Fruit fly (Drosophila melanogaster) whole organism, embryonic: ENCODE measurements around the gene Usp30.

Source experiments
- Abd-B ChIP-seq: fragments of 200-800 bp; sonication (Bioruptor generic); optimal IDR thresholded peaks from 2 replicates; lab custom pipeline; 2018; ENCODE audit warnings: missing biosample characterization, mild to moderate bottlenecking, missing genetic modification characterization, moderate library complexity
- Bdp1 ChIP-seq: fragments of 200-800 bp; sonication (Bioruptor generic); optimal IDR thresholded peaks from 3 replicates; lab custom pipeline; 2016; ENCODE audit warnings: missing biosample characterization, missing genetic modification characterization
- CG11093 ChIP-seq: fragments of 200-800 bp; sonication (Bioruptor generic); IDR thresholded peaks from 3 replicates; pipeline ENCODE4 v1.3.6; 2022; ENCODE audit warnings: missing biosample characterization, missing genetic modification characterization
- CG11247 ChIP-seq: fragments of 200-800 bp; sonication (Bioruptor generic); IDR thresholded peaks from 2 replicates; pipeline ENCODE4 v1.3.6; 2022; ENCODE audit warnings: missing biosample characterization, missing genetic modification characterization
- CG12155 ChIP-seq: fragments of 200-800 bp; sonication (Bioruptor generic); optimal IDR thresholded peaks from 3 replicates; lab custom pipeline; 2016; ENCODE audit warnings: missing biosample characterization, missing genetic modification characterization
- CG12219 ChIP-seq: fragments of 200-800 bp; sonication (Bioruptor generic); optimal IDR thresholded peaks from 3 replicates; lab custom pipeline; 2018; ENCODE audit warnings: missing biosample characterization, mild to moderate bottlenecking, missing genetic modification characterization
- CG12299 ChIP-seq: fragments of 200-800 bp; sonication (Bioruptor generic); optimal IDR thresholded peaks from 2 replicates; lab custom pipeline; 2018; ENCODE audit warnings: missing biosample characterization, mild to moderate bottlenecking, missing genetic modification characterization
- CG12391 ChIP-seq: fragments of 200-800 bp; sonication (Bioruptor generic); optimal IDR thresholded peaks from 3 replicates; lab custom pipeline; 2018; ENCODE audit warnings: missing biosample characterization, mild to moderate bottlenecking, missing genetic modification characterization, moderate library complexity
- CG14050 ChIP-seq: fragments of 200-800 bp; sonication (Bioruptor generic); IDR thresholded peaks from 3 replicates; pipeline ENCODE4 v1.3.6; 2022; ENCODE audit warnings: missing biosample characterization, missing genetic modification characterization
- CG15011 ChIP-seq: fragments of 200-800 bp; sonication (Bioruptor generic); optimal IDR thresholded peaks from 3 replicates; lab custom pipeline; 2018; ENCODE audit warnings: missing biosample characterization, mild to moderate bottlenecking, missing genetic modification characterization
- CG15269 ChIP-seq: fragments of 200-800 bp; sonication (Bioruptor generic); optimal IDR thresholded peaks from 2 replicates; lab custom pipeline; 2018; ENCODE audit warnings: missing biosample characterization, mild to moderate bottlenecking, missing genetic modification characterization, moderate library complexity
- CG15479 ChIP-seq: fragments of 200-800 bp; sonication (Bioruptor generic); optimal IDR thresholded peaks from 3 replicates; lab custom pipeline; 2019; ENCODE audit warnings: missing biosample characterization, mild to moderate bottlenecking, missing genetic modification characterization, moderate library complexity
- CG1603 ChIP-seq: fragments of 200-800 bp; sonication (Bioruptor generic); optimal IDR thresholded peaks from 2 replicates; lab custom pipeline; 2019; ENCODE audit warnings: missing biosample characterization, mild to moderate bottlenecking, missing genetic modification characterization, moderate library complexity
- CG1647 ChIP-seq: fragments of 200-800 bp; sonication (Bioruptor generic); optimal IDR thresholded peaks from 3 replicates; lab custom pipeline; 2016; ENCODE audit warnings: missing biosample characterization, missing genetic modification characterization
- CG17385 ChIP-seq: fragments of 200-800 bp; sonication (Bioruptor generic); optimal IDR thresholded peaks from 3 replicates; lab custom pipeline; 2018; ENCODE audit warnings: missing biosample characterization, mild to moderate bottlenecking, missing genetic modification characterization
- CG17568 ChIP-seq: fragments of 200-800 bp; sonication (Bioruptor generic); optimal IDR thresholded peaks from 2 replicates; lab custom pipeline; 2018; ENCODE audit warnings: missing biosample characterization, mild to moderate bottlenecking, missing genetic modification characterization, moderate library complexity
- CG17612 ChIP-seq: fragments of 200-800 bp; sonication (Bioruptor generic); IDR thresholded peaks from 2 replicates; pipeline ENCODE4 v1.3.6; 2022; ENCODE audit warnings: missing biosample characterization, missing genetic modification characterization
- CG2120 ChIP-seq: fragments of 200-800 bp; sonication (Bioruptor generic); optimal IDR thresholded peaks from 3 replicates; lab custom pipeline; 2016; ENCODE audit warnings: missing biosample characterization, missing genetic modification characterization
- CG4820 ChIP-seq: fragments of 200-800 bp; sonication (Bioruptor generic); optimal IDR thresholded peaks from 3 replicates; lab custom pipeline; 2016; ENCODE audit warnings: missing biosample characterization, missing genetic modification characterization
- CG8359 ChIP-seq: fragments of 200-800 bp; sonication (Bioruptor generic); optimal IDR thresholded peaks from 2 replicates; lab custom pipeline; 2017; ENCODE audit warnings: missing biosample characterization, mild to moderate bottlenecking, missing genetic modification characterization, borderline replicate concordance
- CG8765 ChIP-seq: fragments of 200-800 bp; sonication (Bioruptor generic); IDR thresholded peaks from 2 replicates; pipeline ENCODE4 v1.3.6; 2022; ENCODE audit warnings: missing biosample characterization, missing genetic modification characterization
- CG9215 ChIP-seq: fragments of 200-800 bp; sonication (Bioruptor generic); IDR thresholded peaks from 2 replicates; pipeline ENCODE4 v1.3.6; 2022; ENCODE audit warnings: missing biosample characterization, missing genetic modification characterization
- CG9437 ChIP-seq: fragments of 200-800 bp; sonication (Bioruptor generic); optimal IDR thresholded peaks from 2 replicates; lab custom pipeline; 2018; ENCODE audit warnings: missing biosample characterization, mild to moderate bottlenecking, missing genetic modification characterization
- Dfd ChIP-seq, 2 experiments: fragments of >200 bp; optimal IDR thresholded peaks; 2 replicates each; lab custom pipeline; 2017; ENCODE audit warnings: missing biosample characterization in 2 of 2, missing genetic modification characterization in 2 of 2
- Gsc ChIP-seq: fragments of 200-800 bp; sonication (Bioruptor generic); IDR thresholded peaks from 2 replicates; pipeline ENCODE4 v1.3.6; 2022; ENCODE audit warnings: missing biosample characterization, missing genetic modification characterization
- Hr3 ChIP-seq: fragments of 200-800 bp; sonication (Bioruptor generic); optimal IDR thresholded peaks from 3 replicates; lab custom pipeline; 2016; ENCODE audit warnings: missing biosample characterization, missing genetic modification characterization
- MBD-R2 ChIP-seq: fragments of 200-800 bp; sonication (Bioruptor generic); IDR thresholded peaks from 2 replicates; pipeline ENCODE4 v1.3.6; 2022; ENCODE audit warnings: missing biosample characterization, missing genetic modification characterization
- MESR4 ChIP-seq: fragments of 200-800 bp; sonication (Bioruptor generic); optimal IDR thresholded peaks from 2 replicates; lab custom pipeline; 2018; ENCODE audit warnings: missing biosample characterization, mild to moderate bottlenecking, missing genetic modification characterization, moderate library complexity
- Meics ChIP-seq: fragments of 200-800 bp; sonication (Bioruptor generic); optimal IDR thresholded peaks from 2 replicates; lab custom pipeline; 2017; ENCODE audit warnings: missing biosample characterization, mild to moderate bottlenecking, missing genetic modification characterization
- Neu2 ChIP-seq: fragments of 200-800 bp; sonication (Bioruptor generic); optimal IDR thresholded peaks from 3 replicates; lab custom pipeline; 2016; ENCODE audit warnings: missing biosample characterization, missing genetic modification characterization, borderline replicate concordance
- Ravus ChIP-seq: fragments of 200-800 bp; sonication (Bioruptor generic); IDR thresholded peaks from 2 replicates; pipeline ENCODE4 v1.3.6; 2022; ENCODE audit warnings: missing biosample characterization, missing genetic modification characterization
- chm ChIP-seq: fragments of 200-800 bp; sonication (Bioruptor generic); IDR thresholded peaks from 2 replicates; pipeline ENCODE4 v1.3.6; 2022; ENCODE audit warnings: missing biosample characterization, missing genetic modification characterization
- croc ChIP-seq: fragments of 200-800 bp; sonication (Bioruptor generic); conservative IDR thresholded peaks from 3 replicates; pipeline ENCODE4 v1.3.6; 2022; ENCODE audit warnings: missing biosample characterization, missing genetic modification characterization
- dan ChIP-seq: fragments of 200-800 bp; sonication (Bioruptor generic); IDR thresholded peaks from 2 replicates; pipeline ENCODE4 v1.3.6; 2022; ENCODE audit warnings: missing biosample characterization, missing genetic modification characterization
- fd96Cb ChIP-seq: fragments of 200-800 bp; sonication (Bioruptor generic); optimal IDR thresholded peaks from 2 replicates; lab custom pipeline; 2018; ENCODE audit warnings: missing biosample characterization, mild to moderate bottlenecking, missing genetic modification characterization, moderate library complexity
- grn ChIP-seq: fragments of 200-800 bp; sonication (Bioruptor generic); optimal IDR thresholded peaks from 3 replicates; lab custom pipeline; 2017; ENCODE audit warnings: missing biosample characterization, missing genetic modification characterization
- jumu ChIP-seq: fragments of 200-800 bp; sonication (Bioruptor generic); optimal IDR thresholded peaks from 3 replicates; lab custom pipeline; 2016; ENCODE audit warnings: missing biosample characterization, missing genetic modification characterization
- lilli ChIP-seq: fragments of 200-800 bp; sonication (Bioruptor generic); optimal IDR thresholded peaks from 3 replicates; lab custom pipeline; 2016; ENCODE audit warnings: missing biosample characterization, missing genetic modification characterization
- mam ChIP-seq: fragments of 200-800 bp; sonication (Bioruptor generic); optimal IDR thresholded peaks from 3 replicates; lab custom pipeline; 2016; ENCODE audit warnings: missing biosample characterization, missing genetic modification characterization
- pum ChIP-seq: fragments of 200-800 bp; sonication (Bioruptor generic); optimal IDR thresholded peaks from 2 replicates; lab custom pipeline; 2016; ENCODE audit warnings: missing biosample characterization, missing genetic modification characterization
- pzg ChIP-seq: fragments of 200-800 bp; sonication (Bioruptor generic); optimal IDR thresholded peaks from 3 replicates; lab custom pipeline; 2018; ENCODE audit warnings: missing biosample characterization, mild to moderate bottlenecking, missing genetic modification characterization, moderate library complexity
- slbo ChIP-seq: fragments of 200-800 bp; sonication (Bioruptor generic); IDR thresholded peaks from 2 replicates; pipeline ENCODE4 v1.3.6; 2022; ENCODE audit warnings: missing biosample characterization, missing genetic modification characterization
- slou ChIP-seq: fragments of 200-800 bp; sonication (Bioruptor generic); optimal IDR thresholded peaks from 3 replicates; lab custom pipeline; 2016; ENCODE audit warnings: missing biosample characterization, missing genetic modification characterization
- sr ChIP-seq: fragments of 200-800 bp; sonication (Bioruptor generic); IDR thresholded peaks from 3 replicates; pipeline ENCODE4 v1.3.6; 2022; ENCODE audit warnings: missing biosample characterization, missing genetic modification characterization
- trem ChIP-seq: fragments of 200-800 bp; optimal IDR thresholded peaks from 3 replicates; lab custom pipeline; 2019; ENCODE audit warnings: missing biosample characterization, mild to moderate bottlenecking, missing genetic modification characterization, moderate library complexity
- trh ChIP-seq: fragments of 200-800 bp; sonication (Bioruptor generic); optimal IDR thresholded peaks from 2 replicates; lab custom pipeline; 2016; ENCODE audit warnings: missing biosample characterization, missing genetic modification characterization
- tup ChIP-seq: fragments of 200-800 bp; sonication (Bioruptor generic); optimal IDR thresholded peaks from 2 replicates; lab custom pipeline; 2016; ENCODE audit warnings: missing biosample characterization, mild to moderate bottlenecking, missing genetic modification characterization, moderate library complexity
- twi ChIP-seq: fragments of 200-800 bp; optimal IDR thresholded peaks from 2 replicates; lab custom pipeline; 2019; ENCODE audit warnings: missing biosample characterization, mild to moderate bottlenecking, missing genetic modification characterization, moderate library complexity
- unpg ChIP-seq: fragments of 200-800 bp; sonication (Bioruptor generic); optimal IDR thresholded peaks from 3 replicates; lab custom pipeline; 2018; ENCODE audit warnings: missing biosample characterization, mild to moderate bottlenecking, missing genetic modification characterization, moderate library complexity
- wdn ChIP-seq: fragments of 200-800 bp; sonication (Bioruptor generic); IDR thresholded peaks from 2 replicates; pipeline ENCODE4 v1.3.6; 2022; ENCODE audit warnings: missing biosample characterization, missing genetic modification characterization

Gene Usp30

dm6 chrX:5880139-5880924 lies 745 bp upstream of the Usp30 start (continued):
- TF ChIP-seq CG17612 (GFP tag; lab: Robert Waterston, UW) (no peak), Hr3 (GFP tag; lab: Kevin White, UChicago) (peak; percentile 36), CG15269 (peak; percentile 62), CG9437 (GFP tag; lab: Kevin White, UChicago) (peak; percentile 43), fd96Cb (peak; percentile 2), CG8765 (GFP tag; lab: Robert Waterston, UW) (no peak), slbo (peak; percentile 52), CG9215 (peak; percentile 19; the same call in 1 of the 2 replicates), lilli (GFP tag; lab: Kevin White, UChicago) (peak; percentile 45), CG11093 (GFP tag; lab: Robert Waterston, UW) (no peak), Ravus (no peak), tup (no peak), slou (GFP tag; lab: Kevin White, UChicago) (no peak), grn (GFP tag; lab: Kevin White, UChicago) (no peak), wdn (GFP tag; lab: Robert Waterston, UW) (no peak; the same call in 1 of the 2 replicates), Abd-B (peak; percentile 43), CG11247 (GFP tag; lab: Robert Waterston, UW) (no peak), CG15479 (peak; percentile 59), CG12299 (tag; lab: Kevin White, UChicago) (peak; percentile 4), pzg (GFP tag; lab: Kevin White, UChicago) (no peak), CG12155 (GFP tag; lab: Kevin White, UChicago) (peak; percentile 38), pum (GFP tag; lab: Kevin White, UChicago) (peak; percentile 19), Meics (GFP tag; lab: Kevin White, UChicago) (peak; percentile 65), trh (GFP tag; lab: Kevin White, UChicago) (no peak), twi (tag; lab: Kevin White, UChicago) (peak; percentile 21), CG12391 (tag; lab: Kevin White, UChicago) (peak; percentile 46), CG1603 (tag; lab: Kevin White, UChicago) (peak; percentile 65), CG12219 (GFP tag; lab: Kevin White, UChicago) (peak; percentile 23), MESR4 (GFP tag; lab: Kevin White, UChicago) (peak; percentile 8), unpg (peak; percentile 43), Neu2 (GFP tag; lab: Kevin White, UChicago) (no peak), trem (tag; lab: Kevin White, UChicago) (peak; percentile 18), Bdp1 (no peak), mam (GFP tag; lab: Kevin White, UChicago) (peak; percentile 17), Dfd (GFP tag; optimal IDR thresholded peaks at IDR 0.05; lab: Kevin White, UChicago) (no peak), CG17385 (GFP tag; lab: Kevin White, UChicago) (peak; percentile 37), chm (no peak), CG17568 (GFP tag; lab: Kevin White, UChicago) (no peak), CG15011 (no peak), dan (no peak), jumu (GFP tag; lab: Kevin White, UChicago) (no peak), CG2120 (GFP tag; lab: Kevin White, UChicago) (peak; percentile 74), CG8359 (no peak), Gsc (GFP tag; lab: Robert Waterston, UW) (no peak), CG4820 (GFP tag; lab: Kevin White, UChicago) (peak; percentile 29), sr (GFP tag; lab: Robert Waterston, UW) (no peak), CG14050 (peak; percentile 23; the same call in 1 of the 3 replicates), CG1647 (no peak), MBD-R2 (GFP tag; lab: Robert Waterston, UW) (no peak), croc (GFP tag; lab: Robert Waterston, UW) (0 out of 3 replicates have a peak, but pooled peaks have one; percentile 22)
